Worm (Caenorhabditis elegans) whole organism, early embryonic: Measurements from ENCODE around the gene M28.9.

Experiments
- B0310.2 ChIP-seq: sonication (generic microtip); optimal IDR thresholded peaks from 2 replicates; lab custom pipeline; 2016; ENCODE audit warnings: mild to moderate bottlenecking, missing genetic modification characterization, missing compliant biosample characterization
- aly-1 ChIP-seq: sonication (generic microtip); optimal IDR thresholded peaks from 2 replicates; lab custom pipeline; 2016; ENCODE audit warnings: missing genetic modification characterization, missing compliant biosample characterization
- ama-1 ChIP-seq: fragments of 150-350 bp; optimal IDR thresholded peaks from 2 replicates; lab custom pipeline; 2014

DNA sequence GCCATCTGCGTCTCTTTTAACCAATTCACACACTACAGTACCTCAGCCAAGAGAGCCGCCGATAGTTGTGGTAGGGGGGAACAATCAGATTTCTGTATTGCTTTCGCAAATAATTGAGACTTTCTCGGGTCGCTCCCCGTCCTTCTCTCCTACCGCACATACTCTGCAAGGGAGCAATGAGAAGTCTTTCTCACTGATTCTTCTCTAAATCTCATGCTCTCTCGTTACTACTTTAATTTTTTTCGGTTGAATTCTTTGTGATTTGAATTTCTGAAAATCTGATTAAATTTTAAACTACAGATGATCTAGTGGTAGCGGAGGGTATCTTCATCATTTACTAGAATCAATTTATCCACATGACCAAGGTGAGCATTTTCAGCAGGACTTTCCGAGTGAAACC, 36.1 kb downstream of the M28.9 start, which contains the start of gene ptb-1:
- TF ChIP-seq ama-1 (lab: Kevin White, UChicago) (no peak), aly-1 (no peak), B0310.2 (tag; lab: Kevin White, UChicago) (no peak)
